Worm (Caenorhabditis elegans): ENCODE measurements around the gene F18E9.8.

DNA sequence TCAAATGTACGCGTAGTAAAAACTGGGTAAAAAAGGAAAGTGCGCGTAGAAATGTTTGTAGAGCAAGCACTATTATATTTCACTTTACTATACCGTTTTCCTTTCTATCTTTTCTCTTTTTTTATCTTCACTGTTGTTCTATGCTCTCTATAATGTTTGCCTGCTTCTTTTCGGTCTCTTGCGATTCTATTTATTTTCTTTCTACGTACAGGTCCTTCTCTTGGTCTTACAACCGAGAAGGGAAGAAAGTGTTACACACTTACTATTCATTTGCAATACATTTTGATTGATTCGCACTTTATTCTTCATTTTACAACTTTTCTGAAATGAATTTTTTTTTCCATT is 16.9 kb downstream of the F18E9.8 start:
- no peak for TF ChIP-seq him-1 (tag; optimal IDR thresholded peaks at IDR 0.05)
- no peak for TF ChIP-seq dao-5 (tag; optimal IDR thresholded peaks at IDR 0.05)
